Worm (Caenorhabditis elegans) whole organism, late embryonic: Measurements from ENCODE around the gene T01G1.2.
A peak's percentile ranks its signal among the peaks of the same experiment; 100 is the strongest.

ENCODE experiments used
- C38D4.7 ChIP-seq: fragments of 200-800 bp; sonication (Bioruptor generic); optimal IDR thresholded peaks from 2 replicates; lab custom pipeline; 2018; ENCODE audit warnings: mild to moderate bottlenecking, missing genetic modification characterization, moderate library complexity, missing compliant biosample characterization
- K02D7.2 ChIP-seq: sonication (generic microtip); optimal IDR thresholded peaks from 2 replicates; lab custom pipeline; 2017; ENCODE audit warnings: mild to moderate bottlenecking, missing genetic modification characterization, missing compliant biosample characterization
- T23F11.4 ChIP-seq: fragments of 200-800 bp; sonication (Bioruptor generic); optimal IDR thresholded peaks from 2 replicates; lab custom pipeline; 2018; ENCODE audit warnings: mild to moderate bottlenecking, missing genetic modification characterization, missing compliant biosample characterization
- ceh-18 ChIP-seq: sonication (generic microtip); optimal IDR thresholded peaks from 2 replicates; lab custom pipeline; 2016; ENCODE audit warnings: missing genetic modification characterization, missing compliant biosample characterization
- ceh-19 ChIP-seq: fragments of 200-800 bp; sonication (Bioruptor generic); optimal IDR thresholded peaks from 2 replicates; lab custom pipeline; 2018; ENCODE audit warnings: mild to moderate bottlenecking, missing genetic modification characterization, missing compliant biosample characterization
- ceh-2 ChIP-seq: sonication (generic microtip); optimal IDR thresholded peaks from 2 replicates; lab custom pipeline; 2016; ENCODE audit warnings: missing genotype, missing genetic modification characterization, missing compliant biosample characterization
- ceh-24 ChIP-seq: sonication (generic microtip); optimal IDR thresholded peaks from 2 replicates; lab custom pipeline; 2016; ENCODE audit warnings: mild to moderate bottlenecking, missing genetic modification characterization, missing compliant biosample characterization
- ceh-31 ChIP-seq: sonication (generic microtip); optimal IDR thresholded peaks from 2 replicates; lab custom pipeline; 2016; ENCODE audit warnings: missing genetic modification characterization, missing compliant biosample characterization
- ceh-48 ChIP-seq: sonication (generic microtip); optimal IDR thresholded peaks from 2 replicates; lab custom pipeline; 2016; ENCODE audit warnings: missing genetic modification characterization, inconsistent platforms, missing compliant biosample characterization
- ceh-6 ChIP-seq: fragments of 200-800 bp; sonication (Bioruptor generic); optimal IDR thresholded peaks from 2 replicates; lab custom pipeline; 2018; ENCODE audit warnings: mild to moderate bottlenecking, missing genetic modification characterization, missing compliant biosample characterization
- ceh-9 ChIP-seq: sonication (generic microtip); optimal IDR thresholded peaks from 2 replicates; lab custom pipeline; 2016; ENCODE audit warnings: mild to moderate bottlenecking, missing genetic modification characterization, inconsistent platforms, missing compliant biosample characterization
- che-1 ChIP-seq: sonication (generic microtip); optimal IDR thresholded peaks from 2 replicates; lab custom pipeline; 2016; ENCODE audit warnings: mild to moderate bottlenecking, missing genetic modification characterization, missing compliant biosample characterization
- dve-1 ChIP-seq: sonication (generic microtip); optimal IDR thresholded peaks from 2 replicates; lab custom pipeline; 2017; ENCODE audit warnings: antibody characterized with exemption, mild to moderate bottlenecking, missing genetic modification characterization, missing compliant biosample characterization
- elt-4 ChIP-seq: sonication (generic microtip); optimal IDR thresholded peaks from 2 replicates; lab custom pipeline; 2016; ENCODE audit warnings: missing genetic modification characterization, missing compliant biosample characterization
- eyg-1 ChIP-seq: sonication (generic microtip); optimal IDR thresholded peaks from 2 replicates; lab custom pipeline; 2016; ENCODE audit warnings: missing genotype, missing genetic modification characterization, missing compliant biosample characterization
- fkh-10 ChIP-seq: fragments of 150-350 bp; optimal IDR thresholded peaks from 2 replicates; lab custom pipeline; 2014; ENCODE audit warnings: missing biosample characterization, missing genetic modification reagents, missing genetic modification characterization
- gmeb-2 ChIP-seq: sonication (generic microtip); optimal IDR thresholded peaks from 2 replicates; lab custom pipeline; 2016; ENCODE audit warnings: missing genetic modification characterization, inconsistent platforms, missing compliant biosample characterization
- hlh-8 ChIP-seq: sonication (generic microtip); optimal IDR thresholded peaks from 2 replicates; lab custom pipeline; 2016; ENCODE audit warnings: missing genotype, missing genetic modification characterization, missing compliant biosample characterization
- lim-6 ChIP-seq: sonication (generic microtip); optimal IDR thresholded peaks from 2 replicates; lab custom pipeline; 2016; ENCODE audit warnings: missing genetic modification characterization, missing compliant biosample characterization
- madf-2 ChIP-seq: sonication (generic microtip); optimal IDR thresholded peaks from 2 replicates; lab custom pipeline; 2017; ENCODE audit warnings: missing genetic modification characterization, missing compliant biosample characterization
- mec-3 ChIP-seq: sonication (generic microtip); optimal IDR thresholded peaks from 2 replicates; lab custom pipeline; 2016; ENCODE audit warnings: borderline replicate concordance, missing genetic modification characterization, missing compliant biosample characterization
- nfya-1 ChIP-seq: sonication (generic microtip); optimal IDR thresholded peaks from 2 replicates; lab custom pipeline; 2017; ENCODE audit warnings: missing genetic modification characterization, mild to moderate bottlenecking, missing compliant biosample characterization, antibody characterized with exemption, moderate library complexity
- nhr-11 ChIP-seq: fragments of 150-350 bp; optimal IDR thresholded peaks from 2 replicates; lab custom pipeline; 2014; ENCODE audit warnings: missing biosample characterization, missing genetic modification characterization
- nhr-232 ChIP-seq: sonication (generic microtip); optimal IDR thresholded peaks from 2 replicates; lab custom pipeline; 2016; ENCODE audit warnings: missing genetic modification characterization, missing compliant biosample characterization
- npax-4 ChIP-seq: sonication (generic microtip); optimal IDR thresholded peaks from 2 replicates; lab custom pipeline; 2016; ENCODE audit warnings: missing genetic modification characterization, missing compliant biosample characterization
- odd-2 ChIP-seq: sonication (generic microtip); optimal IDR thresholded peaks from 2 replicates; lab custom pipeline; 2017; ENCODE audit warnings: antibody characterized with exemption, mild to moderate bottlenecking, missing genetic modification characterization, missing compliant biosample characterization
- pag-3 ChIP-seq: sonication (generic microtip); optimal IDR thresholded peaks from 2 replicates; lab custom pipeline; 2016; ENCODE audit warnings: missing compliant biosample characterization, missing genetic modification characterization, borderline replicate concordance
- pat-9 ChIP-seq: fragments of 200-800 bp; sonication (Bioruptor generic); optimal IDR thresholded peaks from 2 replicates; lab custom pipeline; 2018; ENCODE audit warnings: mild to moderate bottlenecking, missing genetic modification characterization, moderate library complexity, missing compliant biosample characterization
- pax-1 ChIP-seq: fragments of 150-350 bp; optimal IDR thresholded peaks from 2 replicates; lab custom pipeline; 2014; ENCODE audit warnings: missing biosample characterization, missing genetic modification characterization
- pha-4 ChIP-seq: fragments of 150-350 bp; optimal IDR thresholded peaks from 2 replicates; lab custom pipeline; 2018; ENCODE audit warnings: missing biosample characterization, missing genetic modification reagents, missing genetic modification characterization
- pqm-1 ChIP-seq: sonication (generic microtip); optimal IDR thresholded peaks from 2 replicates; lab custom pipeline; 2016; ENCODE audit warnings: missing genetic modification characterization, missing compliant biosample characterization
- rnt-1 ChIP-seq: sonication (generic microtip); optimal IDR thresholded peaks from 2 replicates; lab custom pipeline; 2016; ENCODE audit warnings: missing genetic modification characterization, missing compliant biosample characterization
- sdc-2 ChIP-seq: sonication (generic microtip); optimal IDR thresholded peaks from 2 replicates; lab custom pipeline; 2016; ENCODE audit warnings: missing genotype, missing genetic modification characterization, missing compliant biosample characterization
- sox-2 ChIP-seq: fragments of 200-800 bp; sonication (Bioruptor generic); IDR thresholded peaks from 2 replicates; pipeline ENCODE4 v1.3.6; 2022; ENCODE audit warnings: missing genetic modification reagents, missing genetic modification characterization, missing compliant biosample characterization
- sox-4 ChIP-seq: sonication (generic microtip); optimal IDR thresholded peaks from 2 replicates; lab custom pipeline; 2017; ENCODE audit warnings: mild to moderate bottlenecking, missing genetic modification characterization, inconsistent platforms, missing compliant biosample characterization
- syd-9 ChIP-seq: sonication (generic microtip); optimal IDR thresholded peaks from 2 replicates; lab custom pipeline; 2016; ENCODE audit warnings: mild to moderate bottlenecking, missing genetic modification characterization, moderate library complexity, missing compliant biosample characterization
- ttx-3 ChIP-seq: sonication (generic microtip); optimal IDR thresholded peaks from 2 replicates; lab custom pipeline; 2016; ENCODE audit warnings: missing genetic modification reagents, missing genetic modification characterization, missing compliant biosample characterization
- unc-3 ChIP-seq, 2 experiments: fragments of 200-800 bp in 1 of 2; sonication (Bioruptor generic) in 1 of 2; sonication (generic microtip) in 1 of 2; conservative IDR thresholded peaks in 1 of 2; optimal IDR thresholded peaks in 1 of 2; 2 replicates each; pipeline versions ENCODE4 v1.3.6 to Lab custom; 2016 to 2022; ENCODE audit warnings: missing compliant biosample characterization in 2 of 2, missing genetic modification characterization in 2 of 2, missing genetic modification reagents in 1 of 2
- unc-42 ChIP-seq: sonication (generic microtip); optimal IDR thresholded peaks from 2 replicates; lab custom pipeline; 2016; ENCODE audit warnings: missing genotype, missing genetic modification characterization, missing compliant biosample characterization
- unc-55 ChIP-seq: sonication (generic microtip); optimal IDR thresholded peaks from 2 replicates; lab custom pipeline; 2017; ENCODE audit warnings: missing biosample characterization, missing genetic modification reagents, missing genetic modification characterization
- zip-5 ChIP-seq: sonication (generic microtip); optimal IDR thresholded peaks from 2 replicates; lab custom pipeline; 2016; ENCODE audit warnings: missing genetic modification characterization, missing compliant biosample characterization
- ztf-16 ChIP-seq: sonication (generic microtip); optimal IDR thresholded peaks from 2 replicates; lab custom pipeline; 2017; ENCODE audit warnings: missing genetic modification characterization, missing compliant biosample characterization

Gene T01G1.2

ce11 chrIV:11377439-11377838, 23.2 kb downstream of the T01G1.2 start:
- TF ChIP-seq unc-55 (GFP tag; lab: Kevin White, UChicago) (no peak), pha-4 (tag; lab: Kevin White, UChicago) (no peak), pat-9 (tag; lab: Kevin White, UChicago) (no peak), mec-3 (tag; lab: Kevin White, UChicago) (no peak), sdc-2 (tag; lab: Kevin White, UChicago) (no peak), fkh-10 (GFP tag; lab: Kevin White, UChicago) (no peak), npax-4 (tag; lab: Kevin White, UChicago) (no peak), sox-2 (GFP tag; lab: Robert Waterston, UW) (no peak), zip-5 (tag; lab: Kevin White, UChicago) (no peak), ceh-19 (GFP tag; lab: Kevin White, UChicago) (no peak), ttx-3 (tag; lab: Kevin White, UChicago) (no peak), nhr-11 (no peak), hlh-8 (no peak), unc-42 (tag; lab: Kevin White, UChicago) (no peak), sox-4 (tag; lab: Kevin White, UChicago) (no peak), rnt-1 (tag; lab: Kevin White, UChicago) (no peak), madf-2 (no peak)

- TF ChIP-seq sdc-2 (tag; lab: Kevin White, UChicago) (no peak), che-1 (tag; lab: Kevin White, UChicago) (no peak), gmeb-2 (tag; lab: Kevin White, UChicago) (no peak), ceh-9 (no peak), pag-3 (tag; lab: Kevin White, UChicago) (no peak), ztf-16 (tag; lab: Kevin White, UChicago) (no peak), T23F11.4 (GFP tag; lab: Kevin White, UChicago) (no peak), npax-4 (tag; lab: Kevin White, UChicago) (no peak), ceh-6 (GFP tag; lab: Kevin White, UChicago) (no peak), eyg-1 (tag; lab: Kevin White, UChicago) (no peak), ceh-2 (tag; lab: Kevin White, UChicago) (no peak), ceh-24 (tag; lab: Kevin White, UChicago) (no peak), ceh-48 (tag; lab: Kevin White, UChicago) (no peak), madf-2 (no peak), pat-9 (tag; lab: Kevin White, UChicago) (no peak), nhr-232 (tag; lab: Kevin White, UChicago) (no peak), ceh-31 (tag; lab: Kevin White, UChicago) (no peak), K02D7.2 (tag; lab: Kevin White, UChicago) (no peak)
These were observed 25.0 kb downstream of the T01G1.2 start, which contains the start of gene fbxb-76 for ce11 chrIV:11379254-11379653. fbxb-76 (minus strand) TSS chrIV:11379354.

- TF ChIP-seq unc-42 (tag; lab: Kevin White, UChicago): peak; percentile 73
- TF ChIP-seq pax-1: no peak
These were observed 34.5 kb downstream of the T01G1.2 start for ce11 chrIV:11388684-11389083.

- TF ChIP-seq lim-6 (no peak), pqm-1 (tag; lab: Kevin White, UChicago) (no peak), fkh-10 (GFP tag; lab: Kevin White, UChicago) (no peak), sox-4 (tag; lab: Kevin White, UChicago) (no peak), pat-9 (tag; lab: Kevin White, UChicago) (no peak), dve-1 (tag; lab: Kevin White, UChicago) (no peak), unc-3 (GFP tag; conservative IDR thresholded peaks at IDR 0.05; lab: Robert Waterston, UW) (no peak), unc-3 (tag; optimal IDR thresholded peaks at IDR 0.05; lab: Kevin White, UChicago) (no peak), che-1 (tag; lab: Kevin White, UChicago) (no peak), nfya-1 (tag; lab: Kevin White, UChicago) (no peak), ceh-2 (tag; lab: Kevin White, UChicago) (no peak), pha-4 (tag; lab: Kevin White, UChicago) (no peak), elt-4 (tag; lab: Kevin White, UChicago) (no peak), ceh-18 (no peak), madf-2 (no peak), syd-9 (no peak), C38D4.7 (no peak), nhr-11 (no peak), odd-2 (tag; lab: Kevin White, UChicago) (no peak)
These were observed 40.0 kb downstream of the T01G1.2 start, which contains the start of gene tag-89 for ce11 chrIV:11394243-11394642. tag-89 (plus strand) TSS chrIV:11394543.
